Worm (Caenorhabditis elegans) whole organism, L1 larva: ENCODE results near the gene Y39A1A.9.

ENCODE experiments used
- dpl-1 ChIP-seq, 3 experiments: fragments of 150-350 bp in 2 of 3; sonication (generic microtip) in 1 of 3; optimal IDR thresholded peaks; 2 replicates each; lab custom pipeline; 2014 to 2017; ENCODE audit warnings: missing biosample characterization in 3 of 3, missing genetic modification characterization in 3 of 3, missing genetic modification reagents in 3 of 3
- jun-1 ChIP-seq: fragments of 150-350 bp; optimal IDR thresholded peaks from 2 replicates; lab custom pipeline; 2014; ENCODE audit warnings: missing biosample characterization, missing genetic modification reagents, missing genetic modification characterization
- nhr-12 ChIP-seq: sonication (generic microtip); optimal IDR thresholded peaks from 2 replicates; lab custom pipeline; 2017; ENCODE audit warnings: missing biosample characterization, missing genetic modification characterization
- nhr-71 ChIP-seq: sonication (generic microtip); optimal IDR thresholded peaks from 2 replicates; lab custom pipeline; 2016; ENCODE audit warnings: mild to moderate bottlenecking, missing genetic modification characterization, moderate library complexity, missing compliant biosample characterization
- nhr-84 ChIP-seq: sonication (generic microtip); optimal IDR thresholded peaks from 2 replicates; lab custom pipeline; 2017; ENCODE audit warnings: missing biosample characterization, missing genetic modification characterization
- nhr-85 ChIP-seq: sonication (generic microtip); peaks from one replicate; lab custom pipeline; 2016; ENCODE audit warnings: missing genetic modification characterization, inconsistent platforms, missing compliant biosample characterization

ce11 chrIII:10632590-10633402, 505 bp downstream of the Y39A1A.9 start, which contains the start of gene Y39A1A.10:
- TF ChIP-seq nhr-84 (tag; lab: Kevin White, UChicago) (no peak), nhr-71 (tag; lab: Kevin White, UChicago) (peak; percentile 52), nhr-85 (tag; lab: Kevin White, UChicago) (peak; percentile 86), jun-1 (tag; lab: Kevin White, UChicago) (peak; percentile 26), nhr-12 (tag; lab: Kevin White, UChicago) (no peak), dpl-1 (GFP tag; optimal IDR thresholded peaks at IDR 0.05; lab: Kevin White, UChicago) (no peak)
